Fruit fly (Drosophila melanogaster) whole organism, embryonic: ENCODE results near the gene CG34126.

Experiments used
- CG1024 ChIP-seq: fragments of 200-800 bp; sonication (Bioruptor generic); IDR thresholded peaks from 2 replicates; pipeline ENCODE4 v1.3.6; 2022; ENCODE audit warnings: missing biosample characterization, missing genetic modification characterization
- CG10366 ChIP-seq: fragments of 200-800 bp; sonication (Bioruptor generic); IDR thresholded peaks from 2 replicates; pipeline ENCODE4 v1.3.6; 2022; ENCODE audit warnings: missing biosample characterization, missing genetic modification characterization
- CG12155 ChIP-seq: fragments of 200-800 bp; sonication (Bioruptor generic); optimal IDR thresholded peaks from 3 replicates; lab custom pipeline; 2016; ENCODE audit warnings: missing biosample characterization, missing genetic modification characterization
- CG2116 ChIP-seq: fragments of 200-800 bp; sonication (Bioruptor generic); optimal IDR thresholded peaks from 3 replicates; lab custom pipeline; 2018; ENCODE audit warnings: missing biosample characterization, mild to moderate bottlenecking, missing genetic modification characterization
- CG30431 ChIP-seq: fragments of 200-800 bp; sonication (Bioruptor generic); optimal IDR thresholded peaks from 2 replicates; lab custom pipeline; 2017; ENCODE audit warnings: missing biosample characterization, missing genetic modification characterization
- CG4282 ChIP-seq: fragments of 200-800 bp; sonication (Bioruptor generic); optimal IDR thresholded peaks from 2 replicates; lab custom pipeline; 2016; ENCODE audit warnings: missing biosample characterization, missing genetic modification characterization
- CG43689 ChIP-seq: fragments of 200-800 bp; sonication (Bioruptor generic); IDR thresholded peaks from 2 replicates; pipeline ENCODE4 v1.3.6; 2022; ENCODE audit warnings: missing biosample characterization, missing genetic modification characterization
- CG4707 ChIP-seq: fragments of 200-800 bp; sonication (Bioruptor generic); optimal IDR thresholded peaks from 2 replicates; lab custom pipeline; 2018; ENCODE audit warnings: missing biosample characterization, mild to moderate bottlenecking, missing genetic modification characterization, moderate library complexity
- CG7745 ChIP-seq: fragments of 200-800 bp; sonication (Bioruptor generic); optimal IDR thresholded peaks from 2 replicates; lab custom pipeline; 2018; ENCODE audit warnings: missing biosample characterization, mild to moderate bottlenecking, missing genetic modification characterization, moderate library complexity
- CG9797 ChIP-seq: fragments of 200-800 bp; sonication (Bioruptor generic); optimal IDR thresholded peaks from 3 replicates; lab custom pipeline; 2018; ENCODE audit warnings: missing biosample characterization, mild to moderate bottlenecking, missing genetic modification characterization
- CG9817 ChIP-seq: fragments of 200-800 bp; sonication (Bioruptor generic); optimal IDR thresholded peaks from 2 replicates; lab custom pipeline; 2018; ENCODE audit warnings: missing biosample characterization, mild to moderate bottlenecking, missing genetic modification characterization, moderate library complexity
- D19A ChIP-seq: fragments of 200-800 bp; optimal IDR thresholded peaks from 3 replicates; lab custom pipeline; 2019; ENCODE audit warnings: missing biosample characterization, mild to moderate bottlenecking, missing genetic modification characterization, moderate library complexity
- Deaf1 ChIP-seq: fragments of 200-800 bp; optimal IDR thresholded peaks from 3 replicates; lab custom pipeline; 2019; ENCODE audit warnings: missing biosample characterization, mild to moderate bottlenecking, missing genetic modification characterization, moderate library complexity
- ERR ChIP-seq: fragments of 200-800 bp; sonication (Bioruptor generic); optimal IDR thresholded peaks from 2 replicates; lab custom pipeline; 2016; ENCODE audit warnings: missing biosample characterization, missing genetic modification characterization
- GATAe ChIP-seq: fragments of 200-800 bp; sonication (Bioruptor generic); conservative IDR thresholded peaks from 2 replicates; pipeline ENCODE4 v1.3.6; 2022; ENCODE audit warnings: missing biosample characterization, missing genetic modification characterization
- Hand ChIP-seq: fragments of 200-800 bp; sonication (Bioruptor generic); optimal IDR thresholded peaks from 2 replicates; lab custom pipeline; 2017; ENCODE audit warnings: mild to moderate bottlenecking, missing biosample characterization, missing genetic modification reagents, missing genetic modification characterization
- Meics ChIP-seq: fragments of 200-800 bp; sonication (Bioruptor generic); optimal IDR thresholded peaks from 2 replicates; lab custom pipeline; 2017; ENCODE audit warnings: missing biosample characterization, mild to moderate bottlenecking, missing genetic modification characterization
- Mes4 ChIP-seq: fragments of 200-800 bp; sonication (Bioruptor generic); optimal IDR thresholded peaks from 2 replicates; lab custom pipeline; 2016; ENCODE audit warnings: missing biosample characterization, missing genetic modification characterization
- Stat92E ChIP-seq, 3 experiments: fragments of >200 bp in 2 of 3; fragments of 200-800 bp in 1 of 3; sonication (Bioruptor generic) in 1 of 3; optimal IDR thresholded peaks; 2 replicates each; lab custom pipeline; 2017 to 2019; ENCODE audit warnings: missing biosample characterization in 3 of 3, missing genetic modification characterization in 3 of 3, mild to moderate bottlenecking in 1 of 3, moderate library complexity in 1 of 3
- Tbp ChIP-seq: fragments of >200 bp; optimal IDR thresholded peaks from 2 replicates; lab custom pipeline; 2018; ENCODE audit warnings: missing biosample characterization, missing genetic modification characterization
- ab ChIP-seq: fragments of 200-800 bp; sonication (Bioruptor generic); optimal IDR thresholded peaks from 2 replicates; lab custom pipeline; 2016; ENCODE audit warnings: missing biosample characterization, missing genetic modification characterization
- aop ChIP-seq: fragments of 200-800 bp; sonication (Bioruptor generic); IDR thresholded peaks from 2 replicates; pipeline ENCODE4 v1.3.6; 2022; ENCODE audit warnings: missing biosample characterization, missing genetic modification characterization
- ash1 ChIP-seq: fragments of 200-800 bp; sonication (Bioruptor generic); optimal IDR thresholded peaks from 2 replicates; lab custom pipeline; 2018; ENCODE audit warnings: missing biosample characterization, mild to moderate bottlenecking, missing genetic modification characterization
- br ChIP-seq: fragments of >200 bp; optimal IDR thresholded peaks from 2 replicates; lab custom pipeline; 2017
- corto ChIP-seq: fragments of 200-800 bp; sonication (Bioruptor generic); optimal IDR thresholded peaks from 2 replicates; lab custom pipeline; 2016; ENCODE audit warnings: missing biosample characterization, mild to moderate bottlenecking, missing genetic modification characterization, moderate library complexity
- crc ChIP-seq: fragments of 200-800 bp; sonication (Bioruptor generic); optimal IDR thresholded peaks from 2 replicates; lab custom pipeline; 2016; ENCODE audit warnings: missing biosample characterization, missing genetic modification characterization
- crol ChIP-seq: fragments of 200-800 bp; sonication (Bioruptor generic); IDR thresholded peaks from 2 replicates; pipeline ENCODE4 v1.3.6; 2022; ENCODE audit warnings: missing biosample characterization, missing genetic modification characterization
- emc ChIP-seq: fragments of 200-800 bp; sonication (Bioruptor generic); optimal IDR thresholded peaks from 2 replicates; lab custom pipeline; 2016; ENCODE audit warnings: missing biosample characterization, missing genetic modification characterization
- eve ChIP-seq, 2 experiments: fragments of >200 bp; optimal IDR thresholded peaks; 2 replicates each; lab custom pipeline; 2017; ENCODE audit warnings: missing biosample characterization in 2 of 2, missing genetic modification characterization in 2 of 2
- eyg ChIP-seq: fragments of 200-800 bp; sonication (Bioruptor generic); optimal IDR thresholded peaks from 3 replicates; lab custom pipeline; 2016; ENCODE audit warnings: missing biosample characterization, missing genetic modification characterization
- fd3F ChIP-seq: fragments of 200-800 bp; sonication (Bioruptor generic); optimal IDR thresholded peaks from 2 replicates; lab custom pipeline; 2018; ENCODE audit warnings: missing biosample characterization, mild to moderate bottlenecking, missing genetic modification characterization, moderate library complexity
- ftz-f1 ChIP-seq: fragments of 200-800 bp; sonication (Bioruptor generic); optimal IDR thresholded peaks from 2 replicates; lab custom pipeline; 2016; ENCODE audit warnings: missing biosample characterization, missing genetic modification characterization
- gcm ChIP-seq: fragments of 200-800 bp; sonication (Bioruptor generic); optimal IDR thresholded peaks from 2 replicates; lab custom pipeline; 2019; ENCODE audit warnings: missing biosample characterization, mild to moderate bottlenecking, missing genetic modification characterization, moderate library complexity
- hth ChIP-seq: fragments of >200 bp; optimal IDR thresholded peaks from 2 replicates; lab custom pipeline; 2017; ENCODE audit warnings: inconsistent platforms
- ind ChIP-seq: fragments of 200-800 bp; sonication (Bioruptor generic); optimal IDR thresholded peaks from 3 replicates; lab custom pipeline; 2016; ENCODE audit warnings: missing biosample characterization, missing genetic modification characterization
- insv ChIP-seq, 2 experiments: fragments of 200-800 bp; sonication (Bioruptor generic); optimal IDR thresholded peaks; 3 replicates each; lab custom pipeline; 2016 to 2018; ENCODE audit warnings: missing biosample characterization in 2 of 2, missing genetic modification characterization in 2 of 2
- kay ChIP-seq: fragments of 200-800 bp; sonication (Bioruptor generic); optimal IDR thresholded peaks from 2 replicates; lab custom pipeline; 2016; ENCODE audit warnings: missing biosample characterization, missing genetic modification characterization
- knrl ChIP-seq: fragments of 200-800 bp; sonication (Bioruptor generic); IDR thresholded peaks from 3 replicates; pipeline ENCODE4 v1.3.6; 2022; ENCODE audit warnings: missing biosample characterization, missing genetic modification characterization; ENCODE audit not compliant: partially characterized antibody
- luna ChIP-seq: fragments of 200-800 bp; sonication (Bioruptor generic); optimal IDR thresholded peaks from 2 replicates; lab custom pipeline; 2016; ENCODE audit warnings: missing biosample characterization, missing genetic modification characterization
- mam ChIP-seq: fragments of 200-800 bp; sonication (Bioruptor generic); optimal IDR thresholded peaks from 3 replicates; lab custom pipeline; 2016; ENCODE audit warnings: missing biosample characterization, missing genetic modification characterization
- odd ChIP-seq: fragments of 200-800 bp; sonication (Bioruptor generic); optimal IDR thresholded peaks from 2 replicates; lab custom pipeline; 2017; ENCODE audit warnings: missing biosample characterization, mild to moderate bottlenecking, missing genetic modification characterization
- org-1 ChIP-seq: fragments of 200-800 bp; sonication (Bioruptor generic); optimal IDR thresholded peaks from 2 replicates; lab custom pipeline; 2017; ENCODE audit warnings: missing biosample characterization, missing genetic modification characterization
- pb ChIP-seq: fragments of 200-800 bp; sonication (Bioruptor generic); optimal IDR thresholded peaks from 3 replicates; lab custom pipeline; 2016; ENCODE audit warnings: missing biosample characterization, missing genetic modification characterization
- peb ChIP-seq: fragments of 200-800 bp; sonication (Bioruptor generic); IDR thresholded peaks from 2 replicates; pipeline ENCODE4 v1.3.6; 2022; ENCODE audit warnings: missing biosample characterization, missing genetic modification characterization
- schlank ChIP-seq: fragments of 200-800 bp; sonication (Bioruptor generic); optimal IDR thresholded peaks from 2 replicates; lab custom pipeline; 2018; ENCODE audit warnings: missing biosample characterization, mild to moderate bottlenecking, missing genetic modification characterization
- seq ChIP-seq: fragments of 200-800 bp; sonication (Bioruptor generic); IDR thresholded peaks from 2 replicates; pipeline ENCODE4 v1.3.6; 2022; ENCODE audit warnings: missing biosample characterization, missing genetic modification characterization
- sima ChIP-seq: fragments of 200-800 bp; sonication (Bioruptor generic); optimal IDR thresholded peaks from 2 replicates; lab custom pipeline; 2016; ENCODE audit warnings: missing biosample characterization, missing genetic modification characterization
- so ChIP-seq: fragments of 200-800 bp; sonication (Bioruptor generic); IDR thresholded peaks from 3 replicates; pipeline ENCODE4 v1.3.6; 2022; ENCODE audit warnings: missing biosample characterization, missing genetic modification characterization
- sob ChIP-seq: fragments of 200-800 bp; sonication (Bioruptor generic); IDR thresholded peaks from 2 replicates; pipeline ENCODE4 v1.3.6; 2022; ENCODE audit warnings: missing biosample characterization, missing genetic modification characterization
- stc ChIP-seq: fragments of 200-800 bp; sonication (Bioruptor generic); IDR thresholded peaks from 2 replicates; pipeline ENCODE4 v1.3.6; 2022; ENCODE audit warnings: missing biosample characterization, missing genetic modification characterization
- yki ChIP-seq: fragments of >200 bp; optimal IDR thresholded peaks from 3 replicates; lab custom pipeline; 2018
- zen ChIP-seq: fragments of 200-800 bp; sonication (Bioruptor generic); optimal IDR thresholded peaks from 3 replicates; lab custom pipeline; 2018; ENCODE audit warnings: missing biosample characterization, mild to moderate bottlenecking, missing genetic modification characterization, moderate library complexity

CG34126 gene

dm6 chr2L:5009306-5010030 lies 28.1 kb downstream of the CG34126 start, which contains the start of gene Rtnl1 (continued):
- no peak for TF ChIP-seq odd (GFP tag; lab: Kevin White, UChicago)
- no peak for TF ChIP-seq Hand
- no peak for TF ChIP-seq yki (lab: Kevin White, UChicago)
- TF ChIP-seq D19A (tag; lab: Kevin White, UChicago): no peak
- TF ChIP-seq sob: no peak; the same call in 1 of the 2 replicates
- no peak for TF ChIP-seq emc (GFP tag; lab: Kevin White, UChicago)
- TF ChIP-seq eyg (GFP tag; lab: Kevin White, UChicago): no peak
- TF ChIP-seq ind (GFP tag; lab: Kevin White, UChicago): peak; percentile 11
- TF ChIP-seq CG9817: peak; percentile 9
- no peak for TF ChIP-seq fd3F
- peak; percentile 87 to 98 for TF ChIP-seq insv (GFP tag; optimal IDR thresholded peaks at IDR 0.05; lab: Kevin White, UChicago)
- TF ChIP-seq Meics (GFP tag; lab: Kevin White, UChicago): no peak
- TF ChIP-seq schlank (tag; lab: Kevin White, UChicago): no peak
- TF ChIP-seq seq (GFP tag; lab: Robert Waterston, UW): no peak
- TF ChIP-seq Deaf1: peak; percentile 29
- no peak for TF ChIP-seq kay (GFP tag; lab: Kevin White, UChicago)
- no peak for TF ChIP-seq peb (GFP tag; lab: Robert Waterston, UW)
- TF ChIP-seq mam (GFP tag; lab: Kevin White, UChicago): peak; percentile 32
- no peak for TF ChIP-seq corto (GFP tag; lab: Kevin White, UChicago)
- peak; percentile 45 for TF ChIP-seq luna (GFP tag; lab: Kevin White, UChicago)
- TF ChIP-seq CG4707 (GFP tag; lab: Kevin White, UChicago): no peak
- no peak for TF ChIP-seq hth (lab: Kevin White, UChicago)
- TF ChIP-seq Stat92E (GFP tag; optimal IDR thresholded peaks at IDR 0.05; lab: Kevin White, UChicago): no peak
- peak; percentile 96 for TF ChIP-seq ftz-f1 (GFP tag; lab: Kevin White, UChicago)
- no peak for TF ChIP-seq CG1024
- TF ChIP-seq CG7745 (tag; lab: Kevin White, UChicago): no peak
- TF ChIP-seq ERR (GFP tag; lab: Kevin White, UChicago): peak; percentile 44
- TF ChIP-seq Mes4 (GFP tag; lab: Kevin White, UChicago): no peak
- TF ChIP-seq Tbp: peak; percentile 44
- TF ChIP-seq org-1: no peak
- TF ChIP-seq CG9797 (GFP tag; lab: Kevin White, UChicago): peak; percentile 80
- no peak for TF ChIP-seq sima (GFP tag; lab: Kevin White, UChicago)
- TF ChIP-seq ash1 (GFP tag; lab: Kevin White, UChicago): no peak
- TF ChIP-seq CG10366 (GFP tag; lab: Robert Waterston, UW): no peak
- peak; percentile 92 for TF ChIP-seq knrl (GFP tag; lab: Robert Waterston, UW)
- no peak for TF ChIP-seq so (GFP tag; lab: Robert Waterston, UW)
- no peak for TF ChIP-seq eve (GFP tag; optimal IDR thresholded peaks at IDR 0.05; lab: Kevin White, UChicago)
- TF ChIP-seq CG12155 (GFP tag; lab: Kevin White, UChicago): peak; percentile 52
- TF ChIP-seq CG30431 (GFP tag; lab: Kevin White, UChicago): no peak
- TF ChIP-seq CG4282 (GFP tag; lab: Kevin White, UChicago): no peak
- TF ChIP-seq zen (tag; lab: Kevin White, UChicago): peak; percentile 9
- no peak for TF ChIP-seq CG43689 (GFP tag; lab: Robert Waterston, UW)
- TF ChIP-seq crol (GFP tag; lab: Robert Waterston, UW): no peak
- no peak for TF ChIP-seq aop
- TF ChIP-seq br (lab: Kevin White, UChicago): no peak
- TF ChIP-seq crc: no peak
- no peak for TF ChIP-seq pb (GFP tag; lab: Kevin White, UChicago)
- TF ChIP-seq CG2116 (GFP tag; lab: Kevin White, UChicago): peak; percentile 73
- peak; percentile 3 for TF ChIP-seq gcm
- TF ChIP-seq ab (GFP tag; lab: Kevin White, UChicago): no peak
- TF ChIP-seq stc (GFP tag; lab: Robert Waterston, UW): no peak
- TF ChIP-seq GATAe (GFP tag; lab: Robert Waterston, UW): no peak
